Worm (Caenorhabditis elegans): Measurements from ENCODE around the gene K08B5.1.

- TF ChIP-seq nhr-11 (tag; optimal IDR thresholded peaks at IDR 0.05) (no peak), ceh-22 (tag; optimal IDR thresholded peaks at IDR 0.05) (no peak), unc-55 (GFP tag; optimal IDR thresholded peaks at IDR 0.05) (no peak), unc-42 (tag; optimal IDR thresholded peaks at IDR 0.05) (no peak), ceh-45 (GFP tag; IDR thresholded peaks at IDR 0.05) (no peak), dmd-4 (tag; optimal IDR thresholded peaks at IDR 0.05; ENCODE audit: borderline replicate concordance) (no peak), ceh-9 (tag; optimal IDR thresholded peaks at IDR 0.05) (no peak), sdc-2 (tag; optimal IDR thresholded peaks at IDR 0.05) (no peak), hlh-6 (tag; optimal IDR thresholded peaks at IDR 0.05) (no peak), eyg-1 (tag; optimal IDR thresholded peaks at IDR 0.05) (no peak), ama-1 (optimal IDR thresholded peaks at IDR 0.05) (no peak), hlh-30 (tag; optimal IDR thresholded peaks at IDR 0.05; ENCODE audit: insufficient read depth) (no peak), ztf-16 (tag; optimal IDR thresholded peaks at IDR 0.05) (no peak), F13H6.1 (tag; optimal IDR thresholded peaks at IDR 0.05) (no peak)
Measured at ce11 chrX:16590230-16590629, 32.0 kb downstream of the K08B5.1 start.

Measured in whole organism, late embryonic.